Worm (Caenorhabditis elegans) whole organism, mixed stage, embryonic: ENCODE measurements around the gene Y53C12A.3.
A peak's percentile ranks its signal among the peaks of the same experiment; 100 is the strongest.

Experiments used
- M03D4.4 ChIP-seq: sonication (generic microtip); optimal IDR thresholded peaks from 2 replicates; lab custom pipeline; 2017; ENCODE audit warnings: mild to moderate bottlenecking, missing genetic modification characterization, missing compliant biosample characterization
- bed-3 ChIP-seq: fragments of 200-800 bp; sonication (Bioruptor generic); optimal IDR thresholded peaks from 3 replicates; lab custom pipeline; 2018; ENCODE audit warnings: mild to moderate bottlenecking, missing genetic modification characterization, moderate library complexity, missing compliant biosample characterization
- ceh-43 ChIP-seq: fragments of 200-800 bp; sonication (Bioruptor generic); optimal IDR thresholded peaks from 2 replicates; lab custom pipeline; 2018; ENCODE audit warnings: mild to moderate bottlenecking, missing genetic modification characterization, moderate library complexity, missing compliant biosample characterization
- ceh-83 ChIP-seq: fragments of 200-800 bp; sonication (Bioruptor generic); optimal IDR thresholded peaks from 2 replicates; lab custom pipeline; 2018; ENCODE audit warnings: mild to moderate bottlenecking, missing genetic modification characterization, missing compliant biosample characterization
- ces-1 ChIP-seq: fragments of 150-350 bp; optimal IDR thresholded peaks from 2 replicates; lab custom pipeline; 2014; ENCODE audit warnings: missing biosample characterization, missing genetic modification reagents, missing genetic modification characterization
- cnd-1 ChIP-seq: fragments of 200-800 bp; sonication (Bioruptor generic); optimal IDR thresholded peaks from 2 replicates; lab custom pipeline; 2018; ENCODE audit warnings: mild to moderate bottlenecking, missing genetic modification characterization, missing compliant biosample characterization
- drap-1 ChIP-seq: fragments of 200-800 bp; sonication (Bioruptor generic); optimal IDR thresholded peaks from 3 replicates; lab custom pipeline; 2018; ENCODE audit warnings: mild to moderate bottlenecking, missing genetic modification characterization, missing compliant biosample characterization
- elt-3 ChIP-seq: fragments of 150-350 bp; optimal IDR thresholded peaks from 2 replicates; lab custom pipeline; 2014; ENCODE audit warnings: missing biosample characterization, missing genetic modification characterization
- flh-1 ChIP-seq: fragments of 200-800 bp; sonication (Bioruptor generic); optimal IDR thresholded peaks from 2 replicates; lab custom pipeline; 2018; ENCODE audit warnings: mild to moderate bottlenecking, missing genetic modification characterization, moderate library complexity, missing compliant biosample characterization
- ham-2 ChIP-seq: fragments of 200-800 bp; sonication (Bioruptor generic); optimal IDR thresholded peaks from 2 replicates; lab custom pipeline; 2018; ENCODE audit warnings: mild to moderate bottlenecking, missing genetic modification characterization, missing compliant biosample characterization
- lin-32 ChIP-seq: fragments of 200-800 bp; sonication (Bioruptor generic); optimal IDR thresholded peaks from 2 replicates; lab custom pipeline; 2018; ENCODE audit warnings: mild to moderate bottlenecking, missing genetic modification characterization, missing compliant biosample characterization
- lsy-2 ChIP-seq: fragments of 150-350 bp; optimal IDR thresholded peaks from 2 replicates; lab custom pipeline; 2014; ENCODE audit warnings: missing biosample characterization, missing genetic modification characterization
- mab-5 ChIP-seq: fragments of 150-350 bp; optimal IDR thresholded peaks from 2 replicates; lab custom pipeline; 2014; ENCODE audit warnings: missing biosample characterization, missing genetic modification characterization
- mls-2 ChIP-seq: sonication (generic microtip); optimal IDR thresholded peaks from 2 replicates; lab custom pipeline; 2016; ENCODE audit warnings: mild to moderate bottlenecking, missing genetic modification characterization, moderate library complexity, missing compliant biosample characterization
- nhr-12 ChIP-seq: fragments of 150-350 bp; optimal IDR thresholded peaks from 2 replicates; lab custom pipeline; 2014; ENCODE audit warnings: missing biosample characterization, missing genetic modification characterization
- nhr-2 ChIP-seq: fragments of 150-350 bp; optimal IDR thresholded peaks from 2 replicates; lab custom pipeline; 2014; ENCODE audit warnings: missing biosample characterization, missing genetic modification characterization
- nhr-237 ChIP-seq: fragments of 150-350 bp; optimal IDR thresholded peaks from 2 replicates; lab custom pipeline; 2014; ENCODE audit warnings: missing biosample characterization, missing genetic modification characterization
- pha-4 ChIP-seq: fragments of 150-350 bp; optimal IDR thresholded peaks from 2 replicates; lab custom pipeline; 2018; ENCODE audit warnings: missing biosample characterization, missing genetic modification reagents, missing genetic modification characterization
- sem-2 ChIP-seq: fragments of 200-800 bp; sonication (Bioruptor generic); optimal IDR thresholded peaks from 2 replicates; lab custom pipeline; 2018; ENCODE audit warnings: mild to moderate bottlenecking, missing genetic modification characterization, missing compliant biosample characterization
- snpc-4 ChIP-seq: fragments of 150-350 bp; optimal IDR thresholded peaks from 2 replicates; lab custom pipeline; 2014; ENCODE audit warnings: missing biosample characterization, missing genetic modification characterization
- sptf-1 ChIP-seq: sonication (generic microtip); optimal IDR thresholded peaks from 2 replicates; lab custom pipeline; 2017; ENCODE audit warnings: mild to moderate bottlenecking, missing genetic modification characterization, moderate library complexity, missing compliant biosample characterization
- tbx-8 ChIP-seq: fragments of 200-800 bp; sonication (Bioruptor generic); optimal IDR thresholded peaks from 2 replicates; lab custom pipeline; 2018; ENCODE audit warnings: mild to moderate bottlenecking, missing genetic modification characterization, moderate library complexity, missing compliant biosample characterization
- unc-120 ChIP-seq: sonication (generic microtip); optimal IDR thresholded peaks from 2 replicates; lab custom pipeline; 2017; ENCODE audit warnings: missing genetic modification characterization, missing compliant biosample characterization; ENCODE audit not compliant: poor library complexity, severe bottlenecking
- unc-39 ChIP-seq: fragments of 150-350 bp; optimal IDR thresholded peaks from 2 replicates; lab custom pipeline; 2014; ENCODE audit warnings: missing biosample characterization, missing genetic modification characterization
- unc-62 ChIP-seq: fragments of 150-350 bp; optimal IDR thresholded peaks from 2 replicates; lab custom pipeline; 2014; ENCODE audit warnings: missing biosample characterization, missing genetic modification reagents, missing genetic modification characterization
- zip-8 ChIP-seq: fragments of 150-350 bp; optimal IDR thresholded peaks from 2 replicates; lab custom pipeline; 2014; ENCODE audit warnings: missing biosample characterization, missing genetic modification characterization
- ztf-11 ChIP-seq: fragments of 150-350 bp; optimal IDR thresholded peaks from 2 replicates; lab custom pipeline; 2014; ENCODE audit warnings: missing biosample characterization, missing genetic modification characterization

Y53C12A.3 gene

ce11 chrII:9686663-9687193 lies 19.3 kb downstream of the Y53C12A.3 start, which contains the start of gene ZK1320.9:
Gene ZK1320.9, minus strand, starts transcription at chrII:9686713.
- TF ChIP-seq unc-120 (tag; lab: Kevin White, UChicago) (no peak), drap-1 (GFP tag; lab: Kevin White, UChicago) (no peak), unc-39 (no peak), nhr-2 (tag; lab: Kevin White, UChicago) (no peak), lin-32 (GFP tag; lab: Kevin White, UChicago) (no peak), ces-1 (GFP tag; lab: Kevin White, UChicago) (no peak), nhr-12 (no peak), mls-2 (tag; lab: Kevin White, UChicago) (no peak), M03D4.4 (tag; lab: Kevin White, UChicago) (no peak)

ce11 chrII:9684175-9684574 lies 21.9 kb downstream of the Y53C12A.3 start:
- TF ChIP-seq snpc-4 (tag; lab: Kevin White, UChicago) = no peak
- no peak for TF ChIP-seq M03D4.4 (tag; lab: Kevin White, UChicago)
- TF ChIP-seq bed-3 (GFP tag; lab: Kevin White, UChicago) = no peak
- no peak for TF ChIP-seq tbx-8 (GFP tag; lab: Kevin White, UChicago)
- TF ChIP-seq ceh-83 = no peak
- TF ChIP-seq unc-120 (tag; lab: Kevin White, UChicago) = no peak
- no peak for TF ChIP-seq zip-8 (tag; lab: Kevin White, UChicago)
- no peak for TF ChIP-seq unc-62 (GFP tag; lab: Kevin White, UChicago)

- TF ChIP-seq ces-1 (GFP tag; lab: Kevin White, UChicago) (peak; percentile 1), ceh-43 (no peak)
Measured at ce11 chrII:9682044-9682443, 24.0 kb downstream of the Y53C12A.3 start.

- TF ChIP-seq zip-8 (tag; lab: Kevin White, UChicago) (no peak), nhr-2 (tag; lab: Kevin White, UChicago) (no peak), nhr-237 (tag; lab: Kevin White, UChicago) (no peak), ceh-43 (no peak)
- TF ChIP-seq, all 35 proteins: peak for 0
Measured at ce11 chrII:9680493-9680892, 25.5 kb downstream of the Y53C12A.3 start, which contains the start of gene ZK1320.13. Gene ZK1320.13, plus strand, starts transcription at chrII:9680793.

- TF ChIP-seq zip-8 (tag; lab: Kevin White, UChicago) = no peak
- TF ChIP-seq ceh-83 = no peak
- TF ChIP-seq lin-32 (GFP tag; lab: Kevin White, UChicago) = no peak
- TF ChIP-seq elt-3 = no peak
- TF ChIP-seq ceh-43 = no peak
- no peak for TF ChIP-seq sem-2 (GFP tag; lab: Kevin White, UChicago)
- TF ChIP-seq nhr-12 = no peak
- TF ChIP-seq unc-39 = no peak
Measured at ce11 chrII:9679842-9680241, 26.2 kb downstream of the Y53C12A.3 start.

ce11 chrII:9677470-9677869 lies 28.6 kb downstream of the Y53C12A.3 start:
- no peak for TF ChIP-seq ztf-11 (tag; lab: Kevin White, UChicago)
- TF ChIP-seq sem-2 (GFP tag; lab: Kevin White, UChicago) = no peak
- no peak for TF ChIP-seq drap-1 (GFP tag; lab: Kevin White, UChicago)
- no peak for TF ChIP-seq M03D4.4 (tag; lab: Kevin White, UChicago)
- no peak for TF ChIP-seq ceh-83
- TF ChIP-seq lsy-2 (tag; lab: Kevin White, UChicago) = no peak
- TF ChIP-seq sptf-1 = no peak
- TF ChIP-seq ceh-43 = no peak
- no peak for TF ChIP-seq nhr-12
- no peak for TF ChIP-seq flh-1 (GFP tag; lab: Kevin White, UChicago)
- no peak for TF ChIP-seq lin-32 (GFP tag; lab: Kevin White, UChicago)
- TF ChIP-seq mab-5 (tag; lab: Kevin White, UChicago) = no peak
- no peak for TF ChIP-seq ces-1 (GFP tag; lab: Kevin White, UChicago)

- no peak for TF ChIP-seq ztf-11 (tag; lab: Kevin White, UChicago)
- TF ChIP-seq mls-2 (tag; lab: Kevin White, UChicago) = no peak
- no peak for TF ChIP-seq sem-2 (GFP tag; lab: Kevin White, UChicago)
- TF ChIP-seq cnd-1 (tag; lab: Kevin White, UChicago) = no peak
- TF ChIP-seq ceh-43 = no peak
- TF ChIP-seq tbx-8 (GFP tag; lab: Kevin White, UChicago) = no peak
- TF ChIP-seq pha-4 (tag; lab: Kevin White, UChicago) = no peak
- TF ChIP-seq ces-1 (GFP tag; lab: Kevin White, UChicago) = no peak
- TF ChIP-seq nhr-2 (tag; lab: Kevin White, UChicago) = no peak
- no peak for TF ChIP-seq ham-2 (GFP tag; lab: Kevin White, UChicago)
Measured at ce11 chrII:9674678-9675077, 31.4 kb downstream of the Y53C12A.3 start, which contains the start of gene arc-1. Gene arc-1, plus strand, starts transcription at chrII:9674978.
